Fruit fly (Drosophila melanogaster): Measurements from ENCODE around the gene Osi5.

- no peak for TF ChIP-seq CG14655 (GFP tag; optimal IDR thresholded peaks at IDR 0.05)
- TF ChIP-seq EcR (GFP tag; optimal IDR thresholded peaks at IDR 0.05): no peak
- no peak for TF ChIP-seq CG12605 (GFP tag; IDR thresholded peaks at IDR 0.05)
- TF ChIP-seq fd96Ca (GFP tag; IDR thresholded peaks at IDR 0.05): no peak
- TF ChIP-seq CG17806 (tag; optimal IDR thresholded peaks at IDR 0.05): no peak
- no peak for TF ChIP-seq CG10348 (GFP tag; IDR thresholded peaks at IDR 0.05)
Observed at dm6 chr3R:6196416-6196815, 30.9 kb upstream of the Osi5 start.
